Fruit fly (Drosophila melanogaster) whole organism, prepupa: ENCODE measurements around the gene CG11889.

Experiments
- CG10669 ChIP-seq: fragments of 200-800 bp; sonication (Bioruptor generic); optimal IDR thresholded peaks from 3 replicates; lab custom pipeline; 2018; ENCODE audit warnings: missing biosample characterization, mild to moderate bottlenecking, missing genetic modification characterization, moderate library complexity
- CG15336 ChIP-seq: fragments of 200-800 bp; sonication (Bioruptor generic); IDR thresholded peaks from 2 replicates; pipeline ENCODE4 v1.3.6; 2022; ENCODE audit warnings: missing biosample characterization, missing genetic modification characterization
- OdsH ChIP-seq: fragments of 200-800 bp; sonication (Bioruptor generic); optimal IDR thresholded peaks from 3 replicates; lab custom pipeline; 2016; ENCODE audit warnings: missing biosample characterization, missing genetic modification characterization
- Sox102F ChIP-seq: fragments of 200-800 bp; sonication (Bioruptor generic); optimal IDR thresholded peaks from 2 replicates; lab custom pipeline; 2016; ENCODE audit warnings: missing biosample characterization, mild to moderate bottlenecking, missing genetic modification characterization
- acj6 ChIP-seq: fragments of 200-800 bp; sonication (Bioruptor generic); optimal IDR thresholded peaks from 3 replicates; lab custom pipeline; 2016; ENCODE audit warnings: missing biosample characterization, missing genetic modification characterization
- salr ChIP-seq, 2 experiments: fragments of 200-800 bp; sonication (Bioruptor generic); optimal IDR thresholded peaks; 3 replicates each; lab custom pipeline; 2016 to 2018; ENCODE audit warnings: missing biosample characterization in 2 of 2, missing genetic modification characterization in 2 of 2, mild to moderate bottlenecking in 1 of 2

DNA sequence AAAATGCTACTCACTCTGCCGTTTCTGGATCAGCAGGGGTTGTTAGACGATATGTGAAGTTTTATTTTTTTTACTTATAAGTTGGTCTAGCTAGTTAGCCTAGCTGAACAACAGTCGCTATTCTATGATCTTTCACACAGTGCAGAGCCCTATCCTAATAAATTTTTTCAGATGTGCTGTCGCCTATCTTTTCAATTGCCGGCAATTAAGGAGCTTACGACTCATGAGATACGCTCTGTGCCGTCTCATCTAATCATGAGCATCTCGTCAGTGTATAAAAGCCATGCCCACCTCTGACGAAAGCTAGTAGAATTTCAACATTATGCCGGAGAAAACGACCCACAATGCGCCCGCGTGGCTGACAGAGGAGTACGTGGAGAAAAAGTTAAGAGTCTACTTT lies at the start of gene CG11889, which contains the start of gene CG11891:
- TF ChIP-seq OdsH (no peak), CG10669 (GFP tag; lab: Kevin White, UChicago) (no peak), Sox102F (GFP tag; lab: Kevin White, UChicago) (no peak), CG15336 (GFP tag; lab: Robert Waterston, UW) (no peak), salr (GFP tag; optimal IDR thresholded peaks at IDR 0.05; lab: Kevin White, UChicago) (no peak), acj6 (no peak)
